Worm (Caenorhabditis elegans) whole organism, early embryonic: ENCODE measurements around the gene aps-1.

Experiments
- B0310.2 ChIP-seq: sonication (generic microtip); optimal IDR thresholded peaks from 2 replicates; lab custom pipeline; 2016; ENCODE audit warnings: mild to moderate bottlenecking, missing genetic modification characterization, missing compliant biosample characterization
- F13C5.2 ChIP-seq: sonication (generic microtip); optimal IDR thresholded peaks from 2 replicates; lab custom pipeline; 2017; ENCODE audit warnings: mild to moderate bottlenecking, missing genetic modification characterization, inconsistent platforms, missing compliant biosample characterization
- aly-1 ChIP-seq: sonication (generic microtip); optimal IDR thresholded peaks from 2 replicates; lab custom pipeline; 2016; ENCODE audit warnings: missing genetic modification characterization, missing compliant biosample characterization
- ama-1 ChIP-seq: fragments of 150-350 bp; optimal IDR thresholded peaks from 2 replicates; lab custom pipeline; 2014
- ceh-13 ChIP-seq: fragments of 200-800 bp; sonication (Bioruptor generic); optimal IDR thresholded peaks from 2 replicates; lab custom pipeline; 2018; ENCODE audit warnings: mild to moderate bottlenecking, missing genetic modification characterization, missing compliant biosample characterization
- ceh-36 ChIP-seq: sonication (generic microtip); optimal IDR thresholded peaks from 2 replicates; lab custom pipeline; 2016; ENCODE audit warnings: missing genetic modification characterization, inconsistent platforms, missing compliant biosample characterization
- ets-7 ChIP-seq: sonication (generic microtip); optimal IDR thresholded peaks from 2 replicates; lab custom pipeline; 2016; ENCODE audit warnings: missing genotype, missing genetic modification characterization, missing compliant biosample characterization
- flt-1 ChIP-seq: fragments of 200-800 bp; sonication (Bioruptor generic); IDR thresholded peaks from 2 replicates; pipeline ENCODE4 v1.3.6; 2022; ENCODE audit warnings: missing genetic modification characterization, missing compliant biosample characterization
- hmbx-1 ChIP-seq: sonication (generic microtip); optimal IDR thresholded peaks from 2 replicates; lab custom pipeline; 2016; ENCODE audit warnings: mild to moderate bottlenecking, missing genetic modification characterization, missing compliant biosample characterization
- hmg-4 ChIP-seq: fragments of 200-800 bp; sonication (Bioruptor generic); optimal IDR thresholded peaks from 2 replicates; lab custom pipeline; 2018; ENCODE audit warnings: mild to moderate bottlenecking, missing genetic modification characterization, missing compliant biosample characterization
- hnd-1 ChIP-seq: sonication (generic microtip); optimal IDR thresholded peaks from 2 replicates; lab custom pipeline; 2016; ENCODE audit warnings: missing genetic modification characterization, missing compliant biosample characterization
- pes-1 ChIP-seq: fragments of 200-800 bp; sonication (Bioruptor generic); IDR thresholded peaks from 2 replicates; pipeline ENCODE4 v1.3.6; 2022; ENCODE audit warnings: missing genetic modification reagents, missing genetic modification characterization, missing compliant biosample characterization
- scrt-1 ChIP-seq: fragments of 200-800 bp; sonication (Bioruptor generic); IDR thresholded peaks from 2 replicates; pipeline ENCODE4 v1.3.6; 2022; ENCODE audit warnings: missing genetic modification characterization, missing compliant biosample characterization
- sea-1 ChIP-seq: fragments of 200-800 bp; sonication (Bioruptor generic); conservative IDR thresholded peaks from 2 replicates; pipeline ENCODE4 v1.3.6; 2022; ENCODE audit warnings: missing genetic modification characterization, missing compliant biosample characterization
- tbx-11 ChIP-seq: fragments of 200-800 bp; sonication (Bioruptor generic); IDR thresholded peaks from 2 replicates; pipeline ENCODE4 v1.3.6; 2022; ENCODE audit warnings: missing genetic modification characterization, missing compliant biosample characterization
- tbx-37 ChIP-seq: fragments of 200-800 bp; sonication (Bioruptor generic); conservative IDR thresholded peaks from 2 replicates; pipeline ENCODE4 v1.3.6; 2022; ENCODE audit warnings: missing genetic modification reagents, missing genetic modification characterization, missing compliant biosample characterization
- tra-4 ChIP-seq: sonication (generic microtip); optimal IDR thresholded peaks from 2 replicates; lab custom pipeline; 2017; ENCODE audit warnings: missing genetic modification characterization, missing compliant biosample characterization

Gene aps-1

ce11 chrV:6017630-6018029 is at the start of gene aps-1, which contains the start of gene rpt-2:
TSS of gene aps-1 (plus strand) at chrV:6017970.
TSS of gene rpt-2 (minus strand) at chrV:6017669.
- TF ChIP-seq hmbx-1 (tag; lab: Kevin White, UChicago) = no peak
- TF ChIP-seq F13C5.2 (tag; lab: Kevin White, UChicago) = peak; percentile 48

ce11 chrV:5972582-5972981 is 45.2 kb upstream of the aps-1 start:
- TF ChIP-seq ama-1 (no peak), flt-1 (no peak), hmbx-1 (tag; lab: Kevin White, UChicago) (no peak), ets-7 (tag; lab: Kevin White, UChicago) (no peak)

- no peak for TF ChIP-seq tbx-37
- TF ChIP-seq scrt-1 = no peak
- TF ChIP-seq ama-1 = no peak
- no peak for TF ChIP-seq sea-1 (GFP tag; lab: Robert Waterston, UW)
- TF ChIP-seq tra-4 (tag; lab: Kevin White, UChicago) = no peak
- no peak for TF ChIP-seq hmg-4 (GFP tag; lab: Kevin White, UChicago)
- no peak for TF ChIP-seq ceh-13 (GFP tag; lab: Kevin White, UChicago)
- TF ChIP-seq B0310.2 (tag; lab: Kevin White, UChicago) = no peak
- no peak for TF ChIP-seq ets-7 (tag; lab: Kevin White, UChicago)
- TF ChIP-seq hmbx-1 (tag; lab: Kevin White, UChicago) = no peak
- TF ChIP-seq F13C5.2 (tag; lab: Kevin White, UChicago) = no peak
- no peak for TF ChIP-seq pes-1 (GFP tag; lab: Robert Waterston, UW)
Observed at ce11 chrV:5973713-5974112, 44.1 kb upstream of the aps-1 start.

- TF ChIP-seq tra-4 (tag; lab: Kevin White, UChicago) (no peak), B0310.2 (tag; lab: Kevin White, UChicago) (no peak), ama-1 (no peak), ets-7 (tag; lab: Kevin White, UChicago) (no peak), hmbx-1 (tag; lab: Kevin White, UChicago) (no peak), aly-1 (no peak)
Observed at ce11 chrV:5975724-5976123, 42.0 kb upstream of the aps-1 start, which contains the start of gene acy-2. TSS of gene acy-2 (plus strand) at chrV:5976024.

- TF ChIP-seq pes-1 (GFP tag; lab: Robert Waterston, UW) (no peak), flt-1 (no peak), ets-7 (tag; lab: Kevin White, UChicago) (no peak), hnd-1 (no peak), hmg-4 (GFP tag; lab: Kevin White, UChicago) (no peak), tra-4 (tag; lab: Kevin White, UChicago) (no peak), ceh-13 (GFP tag; lab: Kevin White, UChicago) (no peak), scrt-1 (no peak), hmbx-1 (tag; lab: Kevin White, UChicago) (no peak)
Observed at ce11 chrV:5982722-5983121, 35.0 kb upstream of the aps-1 start.

- TF ChIP-seq F13C5.2 (tag; lab: Kevin White, UChicago) = no peak
- no peak for TF ChIP-seq hmbx-1 (tag; lab: Kevin White, UChicago)
- no peak for TF ChIP-seq tbx-11 (GFP tag; lab: Robert Waterston, UW)
- TF ChIP-seq pes-1 (GFP tag; lab: Robert Waterston, UW) = no peak
- TF ChIP-seq ceh-36 (tag; lab: Kevin White, UChicago) = no peak
- no peak for TF ChIP-seq flt-1
- TF ChIP-seq tra-4 (tag; lab: Kevin White, UChicago) = no peak
- TF ChIP-seq ceh-13 (GFP tag; lab: Kevin White, UChicago) = no peak
- TF ChIP-seq ama-1 = no peak
- TF ChIP-seq ets-7 (tag; lab: Kevin White, UChicago) = no peak
- no peak for TF ChIP-seq hmg-4 (GFP tag; lab: Kevin White, UChicago)
- TF ChIP-seq hnd-1 = no peak
- no peak for TF ChIP-seq aly-1
- TF ChIP-seq tbx-37 = no peak
- TF ChIP-seq B0310.2 (tag; lab: Kevin White, UChicago) = no peak
- no peak for TF ChIP-seq sea-1 (GFP tag; lab: Robert Waterston, UW)
Observed at ce11 chrV:5983380-5983779, 34.4 kb upstream of the aps-1 start, which contains the start of gene dhs-16. TSS of gene dhs-16 (plus strand) at chrV:5983745.

ce11 chrV:5984244-5984643 is 33.5 kb upstream of the aps-1 start:
- TF ChIP-seq ceh-36 (tag; lab: Kevin White, UChicago) (no peak), pes-1 (GFP tag; lab: Robert Waterston, UW) (no peak), ets-7 (tag; lab: Kevin White, UChicago) (no peak), aly-1 (no peak), hmg-4 (GFP tag; lab: Kevin White, UChicago) (no peak), sea-1 (GFP tag; lab: Robert Waterston, UW) (no peak)

ce11 chrV:5986755-5987154 is 31.0 kb upstream of the aps-1 start, which contains the start of gene C10F3.7:
TSS of gene C10F3.7 (minus strand) at chrV:5986855.
- TF ChIP-seq sea-1 (GFP tag; lab: Robert Waterston, UW) = no peak
- no peak for TF ChIP-seq hnd-1
- no peak for TF ChIP-seq tbx-37
- no peak for TF ChIP-seq tbx-11 (GFP tag; lab: Robert Waterston, UW)
- TF ChIP-seq tra-4 (tag; lab: Kevin White, UChicago) = no peak
- no peak for TF ChIP-seq ceh-36 (tag; lab: Kevin White, UChicago)
- no peak for TF ChIP-seq B0310.2 (tag; lab: Kevin White, UChicago)
- no peak for TF ChIP-seq ets-7 (tag; lab: Kevin White, UChicago)

ce11 chrV:5990383-5990782 is 27.4 kb upstream of the aps-1 start, which contains the start of gene fut-8:
TSS of gene fut-8 (minus strand) at chrV:5990483.
- no peak for TF ChIP-seq tbx-11 (GFP tag; lab: Robert Waterston, UW)
- TF ChIP-seq tra-4 (tag; lab: Kevin White, UChicago) = no peak
- TF ChIP-seq B0310.2 (tag; lab: Kevin White, UChicago) = no peak
- TF ChIP-seq hmg-4 (GFP tag; lab: Kevin White, UChicago) = no peak
- no peak for TF ChIP-seq tbx-37
- no peak for TF ChIP-seq sea-1 (GFP tag; lab: Robert Waterston, UW)
